Worm (Caenorhabditis elegans) whole organism, L3 larva: ENCODE results near the gene dsc-4.
A peak's percentile ranks its signal among the peaks of the same experiment; 100 is the strongest.

Experiments used
- ama-1 ChIP-seq: fragments of 150-350 bp; optimal IDR thresholded peaks from 2 replicates; lab custom pipeline; 2018
- ceh-82 ChIP-seq: fragments of 150-350 bp; optimal IDR thresholded peaks from 2 replicates; lab custom pipeline; 2014; ENCODE audit warnings: missing biosample characterization, missing genetic modification characterization
- egl-27 ChIP-seq: sonication (generic microtip); optimal IDR thresholded peaks from 4 replicates; lab custom pipeline; 2017; ENCODE audit warnings: missing biosample characterization, missing genetic modification reagents, missing genetic modification characterization
- elt-3 ChIP-seq, 3 experiments: fragments of 150-350 bp in 1 of 3; sonication (generic microtip) in 2 of 3; optimal IDR thresholded peaks; 2 replicates in 2 of 3; 4 replicates in 1 of 3; lab custom pipeline; 2014 to 2017; ENCODE audit warnings: missing biosample characterization in 3 of 3, missing genetic modification characterization in 3 of 3
- fos-1 ChIP-seq: fragments of 150-350 bp; optimal IDR thresholded peaks from 2 replicates; lab custom pipeline; 2014; ENCODE audit warnings: missing biosample characterization, missing genetic modification characterization
- jun-1 ChIP-seq: fragments of 150-350 bp; optimal IDR thresholded peaks from 2 replicates; lab custom pipeline; 2014; ENCODE audit warnings: missing biosample characterization, missing genetic modification reagents, missing genetic modification characterization
- lin-15B ChIP-seq: fragments of 150-350 bp; optimal IDR thresholded peaks from 2 replicates; lab custom pipeline; 2014; ENCODE audit warnings: missing biosample characterization, missing genetic modification characterization
- mdl-1 ChIP-seq: fragments of 150-350 bp; optimal IDR thresholded peaks from 2 replicates; lab custom pipeline; 2014; ENCODE audit warnings: missing biosample characterization, missing genetic modification characterization
- nhr-28 ChIP-seq: fragments of 150-350 bp; optimal IDR thresholded peaks from 2 replicates; lab custom pipeline; 2014; ENCODE audit warnings: missing biosample characterization, missing genetic modification characterization
- nhr-76 ChIP-seq: fragments of 150-350 bp; sonication (generic microtip); optimal IDR thresholded peaks from 5 replicates; lab custom pipeline; 2014; ENCODE audit warnings: missing biosample characterization, missing genetic modification characterization
- pqm-1 ChIP-seq: fragments of 150-350 bp; optimal IDR thresholded peaks from 2 replicates; lab custom pipeline; 2017; ENCODE audit warnings: missing biosample characterization, missing genetic modification characterization, inconsistent platforms
- unc-39 ChIP-seq: sonication (generic microtip); optimal IDR thresholded peaks from 4 replicates; lab custom pipeline; 2017; ENCODE audit warnings: missing biosample characterization, missing genetic modification characterization
- unc-62 ChIP-seq: fragments of 150-350 bp; sonication (generic microtip); optimal IDR thresholded peaks from 4 replicates; lab custom pipeline; 2014; ENCODE audit warnings: missing biosample characterization, missing genetic modification reagents, missing genetic modification characterization
- ztf-11 ChIP-seq: fragments of 150-350 bp; optimal IDR thresholded peaks from 2 replicates; lab custom pipeline; 2014; ENCODE audit warnings: missing biosample characterization, missing genetic modification characterization

- TF ChIP-seq elt-3 (tag; optimal IDR thresholded peaks at IDR 0.05; lab: Kevin White, UChicago) (no peak), fos-1 (tag; lab: Kevin White, UChicago) (no peak), nhr-76 (tag; lab: Kevin White, UChicago) (no peak), pqm-1 (tag; lab: Kevin White, UChicago) (peak; percentile 99), nhr-28 (tag; lab: Kevin White, UChicago) (no peak), egl-27 (no peak), ztf-11 (tag; lab: Kevin White, UChicago) (no peak), ama-1 (lab: Kevin White, UChicago) (peak; percentile 44), mdl-1 (tag; lab: Kevin White, UChicago) (no peak), unc-39 (no peak), unc-62 (GFP tag; lab: Kevin White, UChicago) (no peak), jun-1 (peak; percentile 66), lin-15B (tag; lab: Kevin White, UChicago) (no peak), ceh-82 (tag; lab: Kevin White, UChicago) (no peak)
Measured at ce11 chrIV:291851-292367, 28.4 kb downstream of the dsc-4 start.
